Fruit fly (Drosophila melanogaster) whole organism, wandering third instar larva: Measurements from ENCODE around the gene CG32486.

Source experiments
- Abd-B ChIP-seq: fragments of >200 bp; optimal IDR thresholded peaks from 2 replicates; lab custom pipeline; 2017; ENCODE audit warnings: missing biosample characterization, missing genetic modification characterization
- CG32264 ChIP-seq: fragments of 200-800 bp; sonication (Bioruptor generic); optimal IDR thresholded peaks from 2 replicates; lab custom pipeline; 2016; ENCODE audit warnings: missing biosample characterization, missing genetic modification characterization
- CG9705 ChIP-seq: fragments of 200-800 bp; sonication (Bioruptor generic); optimal IDR thresholded peaks from 2 replicates; lab custom pipeline; 2018; ENCODE audit warnings: missing biosample characterization, mild to moderate bottlenecking, missing genetic modification characterization
- CrebA ChIP-seq: fragments of 200-800 bp; sonication (Bioruptor generic); optimal IDR thresholded peaks from 2 replicates; lab custom pipeline; 2016; ENCODE audit warnings: missing biosample characterization, mild to moderate bottlenecking, missing genetic modification characterization, borderline replicate concordance
- Dfd ChIP-seq: fragments of >200 bp; optimal IDR thresholded peaks from 2 replicates; lab custom pipeline; 2017; ENCODE audit warnings: missing biosample characterization, missing genetic modification characterization
- Dif ChIP-seq: fragments of 200-275, 200-300 bp; sonication (Bioruptor generic); optimal IDR thresholded peaks from 2 replicates; lab custom pipeline; 2018; ENCODE audit warnings: missing biosample characterization, missing genetic modification characterization; ENCODE audit not compliant: partially characterized antibody
- GATAd ChIP-seq: sonication (Bioruptor generic); optimal IDR thresholded peaks from 2 replicates; lab custom pipeline; 2016; ENCODE audit warnings: missing biosample characterization, missing genetic modification characterization
- HLH106 ChIP-seq: fragments of 200-800 bp; optimal IDR thresholded peaks from 3 replicates; lab custom pipeline; 2019; ENCODE audit warnings: missing biosample characterization, mild to moderate bottlenecking, missing genetic modification characterization, moderate library complexity
- Hnf4 ChIP-seq: fragments of 200-800 bp; sonication (Bioruptor generic); optimal IDR thresholded peaks from 2 replicates; lab custom pipeline; 2016; ENCODE audit warnings: missing biosample characterization, mild to moderate bottlenecking, missing genetic modification characterization
- Hr78 ChIP-seq: fragments of >200 bp; optimal IDR thresholded peaks from 2 replicates; lab custom pipeline; 2017; ENCODE audit warnings: missing biosample characterization, missing genetic modification characterization
- Hr83 ChIP-seq: fragments of 200-300 bp; sonication (Bioruptor generic); optimal IDR thresholded peaks from 2 replicates; lab custom pipeline; 2016; ENCODE audit warnings: missing biosample characterization, mild to moderate bottlenecking, missing genetic modification characterization, moderate library complexity; ENCODE audit not compliant: poor library complexity, severe bottlenecking
- Jra ChIP-seq: sonication (Bioruptor generic); optimal IDR thresholded peaks from 2 replicates; lab custom pipeline; 2016; ENCODE audit warnings: missing biosample characterization, missing genetic modification characterization
- Mio ChIP-seq: sonication (Bioruptor generic); optimal IDR thresholded peaks from 2 replicates; lab custom pipeline; 2016; ENCODE audit warnings: missing biosample characterization, missing genetic modification characterization
- Myc ChIP-seq: fragments of >200 bp; optimal IDR thresholded peaks from 2 replicates; lab custom pipeline; 2017
- N ChIP-seq: fragments of >200 bp; optimal IDR thresholded peaks from 2 replicates; lab custom pipeline; 2018; ENCODE audit warnings: missing biosample characterization, missing external identifiers, missing genetic modification characterization
- OdsH ChIP-seq: fragments of 200-800 bp; sonication (Bioruptor generic); optimal IDR thresholded peaks from 2 replicates; lab custom pipeline; 2016; ENCODE audit warnings: missing biosample characterization, mild to moderate bottlenecking, missing genetic modification characterization
- Rel ChIP-seq, 2 experiments: fragments of 200-800 bp; sonication (Bioruptor generic) in 1 of 2; optimal IDR thresholded peaks; 2 replicates in 1 of 2; 3 replicates in 1 of 2; lab custom pipeline; 2016 to 2019; ENCODE audit warnings: mild to moderate bottlenecking in 2 of 2, missing biosample characterization in 2 of 2, missing genetic modification characterization in 2 of 2, moderate library complexity in 1 of 2
- Sp1 ChIP-seq: fragments of 200-800 bp; sonication (Bioruptor generic); optimal IDR thresholded peaks from 3 replicates; lab custom pipeline; 2019; ENCODE audit warnings: missing biosample characterization, mild to moderate bottlenecking, missing genetic modification characterization, moderate library complexity
- Vsx2 ChIP-seq: fragments of 200-300, 225-300 bp; sonication (Bioruptor generic); optimal IDR thresholded peaks from 2 replicates; lab custom pipeline; 2018; ENCODE audit warnings: missing biosample characterization, missing genetic modification characterization; ENCODE audit not compliant: partially characterized antibody
- br ChIP-seq: fragments of 200-800 bp; sonication (Bioruptor generic); optimal IDR thresholded peaks from 2 replicates; lab custom pipeline; 2016; ENCODE audit warnings: missing biosample characterization, missing genetic modification characterization
- brk ChIP-seq: fragments of 200-800 bp; sonication (Bioruptor generic); optimal IDR thresholded peaks from 2 replicates; lab custom pipeline; 2016; ENCODE audit warnings: missing biosample characterization, mild to moderate bottlenecking, missing genetic modification characterization
- dl ChIP-seq, 2 experiments: fragments of 175-275, 200-275 bp in 1 of 2; fragments of 200-275 bp in 1 of 2; sonication (Bioruptor generic); optimal IDR thresholded peaks; lab custom pipeline; 2018; ENCODE audit warnings: mild to moderate bottlenecking in 2 of 2, missing biosample characterization in 2 of 2, missing genetic modification characterization in 2 of 2, moderate library complexity in 2 of 2; ENCODE audit not compliant: partially characterized antibody in 2 of 2, insufficient read depth in 1 of 2
- dmrt93B ChIP-seq: fragments of 200-800 bp; sonication (Bioruptor generic); optimal IDR thresholded peaks from 2 replicates; lab custom pipeline; 2018; ENCODE audit warnings: missing biosample characterization, mild to moderate bottlenecking, missing genetic modification characterization
- dsf ChIP-seq: sonication (Bioruptor generic); optimal IDR thresholded peaks from 2 replicates; lab custom pipeline; 2016; ENCODE audit warnings: missing biosample characterization, missing genetic modification characterization, borderline replicate concordance
- ey ChIP-seq: fragments of 200-800 bp; sonication (Bioruptor generic); optimal IDR thresholded peaks from 2 replicates; lab custom pipeline; 2016; ENCODE audit warnings: missing biosample characterization, missing genetic modification characterization
- foxo ChIP-seq, 2 experiments: fragments of 200-800 bp; sonication (Bioruptor generic); optimal IDR thresholded peaks; 2 replicates in 1 of 2; 3 replicates in 1 of 2; lab custom pipeline; 2016 to 2017; ENCODE audit warnings: missing biosample characterization in 2 of 2, missing genetic modification characterization in 2 of 2
- fru ChIP-seq: fragments of 200-800 bp; sonication (Bioruptor generic); optimal IDR thresholded peaks from 3 replicates; lab custom pipeline; 2016; ENCODE audit warnings: missing biosample characterization, mild to moderate bottlenecking, missing genetic modification characterization
- h ChIP-seq: fragments of 200-800 bp; sonication (Bioruptor generic); optimal IDR thresholded peaks from 3 replicates; lab custom pipeline; 2016; ENCODE audit warnings: missing biosample characterization, mild to moderate bottlenecking, missing genetic modification characterization
- jim ChIP-seq: fragments of 175-275, 200-325 bp; sonication (Bioruptor generic); optimal IDR thresholded peaks from 2 replicates; lab custom pipeline; 2016; ENCODE audit warnings: missing biosample characterization, mild to moderate bottlenecking, missing genetic modification characterization
- lola ChIP-seq: fragments of >200 bp; optimal IDR thresholded peaks from 2 replicates; lab custom pipeline; 2017; ENCODE audit warnings: missing biosample characterization, missing genetic modification characterization
- pan ChIP-seq: fragments of >200 bp; optimal IDR thresholded peaks from 2 replicates; lab custom pipeline; 2017
- psq ChIP-seq: fragments of 200-800 bp; sonication (Bioruptor generic); optimal IDR thresholded peaks from 3 replicates; lab custom pipeline; 2017; ENCODE audit warnings: missing biosample characterization, mild to moderate bottlenecking, missing genetic modification characterization, moderate library complexity
- rgr ChIP-seq: fragments of 200-800 bp; sonication (Bioruptor generic); optimal IDR thresholded peaks from 3 replicates; lab custom pipeline; 2016; ENCODE audit warnings: missing biosample characterization, mild to moderate bottlenecking, missing genetic modification characterization
- sage ChIP-seq: fragments of 200-800 bp; sonication (Bioruptor generic); optimal IDR thresholded peaks from 2 replicates; lab custom pipeline; 2016; ENCODE audit warnings: missing biosample characterization, mild to moderate bottlenecking, missing genetic modification characterization
- sv ChIP-seq: fragments of 200-800 bp; sonication (Bioruptor generic); optimal IDR thresholded peaks from 3 replicates; lab custom pipeline; 2016; ENCODE audit warnings: missing biosample characterization, missing genetic modification characterization
- tai ChIP-seq: sonication (Bioruptor generic); optimal IDR thresholded peaks from 2 replicates; lab custom pipeline; 2016; ENCODE audit warnings: missing biosample characterization, missing genetic modification characterization
- usp ChIP-seq: fragments of >200 bp; optimal IDR thresholded peaks from 2 replicates; lab custom pipeline; 2017; ENCODE audit warnings: missing biosample characterization, missing genetic modification characterization
- woc ChIP-seq: sonication (Bioruptor generic); optimal IDR thresholded peaks from 2 replicates; lab custom pipeline; 2016; ENCODE audit warnings: missing biosample characterization, mild to moderate bottlenecking, missing genetic modification characterization

Gene CG32486

DNA sequence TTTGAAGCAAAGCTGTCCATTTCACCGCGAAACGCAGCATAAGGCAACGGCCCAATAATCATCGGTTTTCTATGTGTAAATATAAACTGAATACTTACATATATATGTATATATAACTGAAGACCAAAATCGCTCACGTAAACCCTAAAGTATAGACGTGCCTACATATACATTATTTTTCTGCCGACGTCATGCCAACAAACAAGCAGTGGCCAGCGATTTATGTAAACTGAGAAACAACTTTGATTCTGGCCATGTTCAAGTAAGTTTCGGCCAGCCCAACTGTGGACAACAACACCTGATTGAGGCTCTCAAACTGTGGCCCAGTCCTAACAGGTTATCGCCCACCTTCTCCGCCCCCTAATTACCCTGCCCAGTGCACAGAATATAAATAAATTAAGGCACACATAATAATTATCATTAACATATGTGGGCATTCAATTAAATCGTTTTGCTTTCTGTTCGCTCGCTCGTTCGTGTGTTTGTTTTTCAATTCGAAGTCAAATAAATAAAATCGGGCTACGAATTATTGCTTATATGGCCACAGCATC lies 11.4 kb upstream of the CG32486 start:
- peak; percentile 40 for TF ChIP-seq Rel (GFP tag; optimal IDR thresholded peaks at IDR 0.05; lab: Kevin White, UChicago)
- TF ChIP-seq Rel (tag; optimal IDR thresholded peaks at IDR 0.05; lab: Kevin White, UChicago): no peak
- TF ChIP-seq sage (GFP tag; lab: Kevin White, UChicago): no peak
- no peak for TF ChIP-seq Jra (GFP tag; lab: Kevin White, UChicago)
- TF ChIP-seq Hr78: no peak
- TF ChIP-seq Vsx2: peak; percentile 49
- no peak for TF ChIP-seq ey

DNA sequence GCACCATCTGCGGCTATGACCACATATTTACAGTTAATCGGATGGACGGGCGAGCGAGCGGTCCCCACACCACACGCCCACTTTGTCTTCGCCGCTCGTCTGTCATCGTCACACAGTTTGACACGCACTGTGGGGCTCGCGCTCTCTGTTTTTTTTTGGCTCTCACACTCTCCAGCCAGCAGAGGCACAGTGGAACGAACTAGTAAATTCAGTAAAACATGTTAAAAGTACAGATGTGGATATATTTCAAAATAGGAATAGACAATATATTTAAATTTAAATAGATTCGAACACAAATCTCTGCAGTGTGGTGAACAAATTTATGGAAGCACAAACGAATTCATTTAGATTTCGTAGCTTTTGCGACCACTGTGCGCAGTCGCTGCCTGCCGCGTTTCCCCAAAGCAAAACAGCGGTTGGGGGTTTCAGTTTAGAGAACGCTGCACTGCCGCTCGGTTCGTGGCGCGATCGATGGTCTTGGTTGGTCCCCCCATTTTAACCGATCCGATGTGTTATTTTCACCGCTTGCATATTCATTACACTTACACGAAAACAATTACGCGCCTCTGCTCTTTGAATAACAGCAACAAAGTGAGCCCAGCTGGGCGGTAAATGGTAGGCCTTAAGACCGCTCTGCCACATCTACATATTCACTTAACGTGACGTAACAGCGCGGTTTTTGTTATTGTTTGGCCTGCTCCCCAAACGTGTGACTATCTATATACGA lies 10.7 kb upstream of the CG32486 start:
- TF ChIP-seq fru (GFP tag; lab: Kevin White, UChicago) (peak; percentile 99), psq (GFP tag; lab: Kevin White, UChicago) (peak; percentile 98), br (GFP tag; lab: Kevin White, UChicago) (peak; percentile 99), dsf (GFP tag; lab: Kevin White, UChicago) (peak; percentile 96), Rel (GFP tag; optimal IDR thresholded peaks at IDR 0.05; lab: Kevin White, UChicago) (peak; percentile 98), Rel (tag; optimal IDR thresholded peaks at IDR 0.05; lab: Kevin White, UChicago) (peak; percentile 95), ey (peak; percentile 99), GATAd (GFP tag; lab: Kevin White, UChicago) (peak; percentile 91), Hr83 (GFP tag; lab: Kevin White, UChicago) (peak; percentile 81), Myc (lab: Kevin White, UChicago) (peak; percentile 55), dl (GFP tag; optimal IDR thresholded peaks at IDR 0.05; lab: Kevin White, UChicago; ENCODE audit: insufficient read depth in 1 of 2, partially characterized antibody in 2 of 2) (peak; percentile 59 to 76), OdsH (GFP tag; lab: Kevin White, UChicago) (peak; percentile 99), foxo (GFP tag; optimal IDR thresholded peaks at IDR 0.05; lab: Kevin White, UChicago) (peak; percentile 96 to 99), h (GFP tag; lab: Kevin White, UChicago) (peak; percentile 99), CG32264 (peak; percentile 97), CG9705 (GFP tag; lab: Kevin White, UChicago) (peak; percentile 94), Abd-B (GFP tag; lab: Kevin White, UChicago) (no peak), Jra (GFP tag; lab: Kevin White, UChicago) (peak; percentile 97), usp (GFP tag; lab: Kevin White, UChicago) (no peak), HLH106 (tag; lab: Kevin White, UChicago) (peak; percentile 97), woc (GFP tag; lab: Kevin White, UChicago) (peak; percentile 98), Hnf4 (GFP tag; lab: Kevin White, UChicago) (peak; percentile 98), Vsx2 (no peak), Mio (GFP tag; lab: Kevin White, UChicago) (peak; percentile 87), CrebA (peak; percentile 97), N (no peak), Dfd (GFP tag; lab: Kevin White, UChicago) (no peak), rgr (GFP tag; lab: Kevin White, UChicago) (peak; percentile 99), Sp1 (GFP tag; lab: Kevin White, UChicago) (peak; percentile 98), Dif (peak; percentile 84), sv (peak; percentile 99), Hr78 (no peak), jim (GFP tag; lab: Kevin White, UChicago) (no peak), sage (GFP tag; lab: Kevin White, UChicago) (peak; percentile 99), brk (GFP tag; lab: Kevin White, UChicago) (peak; percentile 98), dmrt93B (GFP tag; lab: Kevin White, UChicago) (peak; percentile 91), lola (GFP tag; lab: Kevin White, UChicago) (no peak), pan (lab: Kevin White, UChicago) (no peak), tai (GFP tag; lab: Kevin White, UChicago) (peak; percentile 95)
